Worm (Caenorhabditis elegans): ENCODE results near the gene npax-2.

- TF ChIP-seq nhr-28 (tag; optimal IDR thresholded peaks at IDR 0.05) = no peak
- no peak for TF ChIP-seq lsy-2 (tag; optimal IDR thresholded peaks at IDR 0.05)
- TF ChIP-seq tbx-2 (tag; optimal IDR thresholded peaks at IDR 0.05) = no peak
- no peak for TF ChIP-seq skn-1 (tag; optimal IDR thresholded peaks at IDR 0.05)
- no peak for TF ChIP-seq lin-13 (GFP tag; optimal IDR thresholded peaks at IDR 0.05)
- TF ChIP-seq nhr-237 (tag; optimal IDR thresholded peaks at IDR 0.05) = no peak
- TF ChIP-seq zip-4 (GFP tag; optimal IDR thresholded peaks at IDR 0.05) = no peak
- TF ChIP-seq hlh-4 (tag; optimal IDR thresholded peaks at IDR 0.05) = no peak
- no peak for TF ChIP-seq snpc-4 (tag; optimal IDR thresholded peaks at IDR 0.05)
- TF ChIP-seq lin-15B (tag; optimal IDR thresholded peaks at IDR 0.05) = no peak
- no peak for TF ChIP-seq elt-2 (tag; optimal IDR thresholded peaks at IDR 0.05)
- no peak for TF ChIP-seq pqm-1 (tag; optimal IDR thresholded peaks at IDR 0.05)
- TF ChIP-seq nhr-90 (tag; optimal IDR thresholded peaks at IDR 0.05; ENCODE audit: poor library complexity) = no peak
- TF ChIP-seq nhr-12 (tag; optimal IDR thresholded peaks at IDR 0.05) = no peak
These were observed 40.8 kb upstream of the npax-2 start for ce11 chrX:2190740-2191139.

Measured in whole organism, L1 larva.